Fruit fly (Drosophila melanogaster) whole organism, embryonic: ENCODE data around the gene Npc2a.
A peak's percentile ranks its signal among the peaks of the same experiment; 100 is the strongest.

Experiments
- Abd-B ChIP-seq: fragments of 200-800 bp; sonication (Bioruptor generic); optimal IDR thresholded peaks from 2 replicates; lab custom pipeline; 2018; ENCODE audit warnings: missing biosample characterization, mild to moderate bottlenecking, missing genetic modification characterization, moderate library complexity
- Blimp-1 ChIP-seq: fragments of 200-800 bp; sonication (Bioruptor generic); optimal IDR thresholded peaks from 3 replicates; lab custom pipeline; 2018; ENCODE audit warnings: missing biosample characterization, missing genetic modification characterization, mild to moderate bottlenecking, moderate library complexity, missing genetic modification reagents
- BtbVII ChIP-seq: fragments of 200-800 bp; sonication (Bioruptor generic); optimal IDR thresholded peaks from 3 replicates; lab custom pipeline; 2017; ENCODE audit warnings: missing biosample characterization, mild to moderate bottlenecking, missing genetic modification characterization
- CG10979 ChIP-seq: fragments of 200-800 bp; sonication (Bioruptor generic); optimal IDR thresholded peaks from 2 replicates; lab custom pipeline; 2018; ENCODE audit warnings: missing biosample characterization, mild to moderate bottlenecking, missing genetic modification characterization, moderate library complexity
- CG11398 ChIP-seq: fragments of 200-800 bp; sonication (Bioruptor generic); optimal IDR thresholded peaks from 2 replicates; lab custom pipeline; 2016; ENCODE audit warnings: missing biosample characterization, missing genetic modification characterization
- CG11504 ChIP-seq: fragments of 200-800 bp; sonication (Bioruptor generic); optimal IDR thresholded peaks from 3 replicates; lab custom pipeline; 2019; ENCODE audit warnings: missing biosample characterization, mild to moderate bottlenecking, missing genetic modification characterization, moderate library complexity
- CG15073 ChIP-seq: fragments of 200-800 bp; sonication (Bioruptor generic); optimal IDR thresholded peaks from 2 replicates; lab custom pipeline; 2016; ENCODE audit warnings: missing biosample characterization, missing genetic modification characterization
- CG15269 ChIP-seq: fragments of 200-800 bp; sonication (Bioruptor generic); optimal IDR thresholded peaks from 2 replicates; lab custom pipeline; 2018; ENCODE audit warnings: missing biosample characterization, mild to moderate bottlenecking, missing genetic modification characterization, moderate library complexity
- CG15696 ChIP-seq: fragments of 200-800 bp; sonication (Bioruptor generic); optimal IDR thresholded peaks from 2 replicates; lab custom pipeline; 2019; ENCODE audit warnings: missing biosample characterization, mild to moderate bottlenecking, missing genetic modification characterization, moderate library complexity
- CG17361 ChIP-seq: fragments of 200-800 bp; sonication (Bioruptor generic); IDR thresholded peaks from 3 replicates; pipeline ENCODE4 v1.3.6; 2022; ENCODE audit warnings: missing biosample characterization, missing genetic modification characterization
- CG32772 ChIP-seq: fragments of 200-800 bp; sonication (Bioruptor generic); IDR thresholded peaks from 2 replicates; pipeline ENCODE4 v1.3.6; 2022; ENCODE audit warnings: missing biosample characterization, missing genetic modification characterization
- CG4328 ChIP-seq: fragments of 200-800 bp; sonication (Bioruptor generic); optimal IDR thresholded peaks from 3 replicates; lab custom pipeline; 2017; ENCODE audit warnings: missing biosample characterization, missing genetic modification reagents, missing genetic modification characterization
- CG4617 ChIP-seq: fragments of 200-800 bp; sonication (Bioruptor generic); optimal IDR thresholded peaks from 3 replicates; lab custom pipeline; 2016; ENCODE audit warnings: missing biosample characterization, missing genetic modification characterization, borderline replicate concordance
- CG4730 ChIP-seq: fragments of 200-800 bp; sonication (Bioruptor generic); IDR thresholded peaks from 2 replicates; pipeline ENCODE4 v1.3.6; 2022; ENCODE audit warnings: missing biosample characterization, missing genetic modification characterization
- CG6272 ChIP-seq: fragments of 200-800 bp; sonication (Bioruptor generic); IDR thresholded peaks from 2 replicates; pipeline ENCODE4 v1.3.6; 2022; ENCODE audit warnings: missing biosample characterization, missing genetic modification characterization
- CG7786 ChIP-seq: fragments of 200-800 bp; sonication (Bioruptor generic); optimal IDR thresholded peaks from 2 replicates; lab custom pipeline; 2016; ENCODE audit warnings: missing biosample characterization, missing genetic modification characterization
- CG8944 ChIP-seq: fragments of 200-800 bp; sonication (Bioruptor generic); optimal IDR thresholded peaks from 3 replicates; lab custom pipeline; 2016; ENCODE audit warnings: missing biosample characterization, missing genetic modification characterization
- Chrac-16 ChIP-seq: fragments of 200-800 bp; sonication (Bioruptor generic); optimal IDR thresholded peaks from 3 replicates; lab custom pipeline; 2016; ENCODE audit warnings: missing biosample characterization, missing genetic modification characterization
- Dbx ChIP-seq: fragments of 200-800 bp; sonication (Bioruptor generic); IDR thresholded peaks from 3 replicates; pipeline ENCODE4 v1.3.6; 2022; ENCODE audit warnings: missing biosample characterization, missing genetic modification characterization
- Deaf1 ChIP-seq: fragments of 200-800 bp; optimal IDR thresholded peaks from 3 replicates; lab custom pipeline; 2019; ENCODE audit warnings: missing biosample characterization, mild to moderate bottlenecking, missing genetic modification characterization, moderate library complexity
- Dp ChIP-seq: fragments of 200-800 bp; sonication (Bioruptor generic); optimal IDR thresholded peaks from 2 replicates; lab custom pipeline; 2018; ENCODE audit warnings: missing biosample characterization, mild to moderate bottlenecking, missing genetic modification characterization, moderate library complexity
- Dref ChIP-seq: fragments of 200-800 bp; sonication (Bioruptor generic); IDR thresholded peaks from 2 replicates; pipeline ENCODE4 v1.3.6; 2022; ENCODE audit warnings: missing biosample characterization, missing genetic modification characterization
- Gsc ChIP-seq: fragments of 200-800 bp; sonication (Bioruptor generic); IDR thresholded peaks from 2 replicates; pipeline ENCODE4 v1.3.6; 2022; ENCODE audit warnings: missing biosample characterization, missing genetic modification characterization
- HLH4C ChIP-seq: fragments of 200-800 bp; sonication (Bioruptor generic); IDR thresholded peaks from 3 replicates; pipeline ENCODE4 v1.3.6; 2022; ENCODE audit warnings: missing biosample characterization, missing genetic modification characterization; ENCODE audit not compliant: partially characterized antibody
- Hey ChIP-seq: fragments of 200-800 bp; sonication (Bioruptor generic); optimal IDR thresholded peaks from 3 replicates; lab custom pipeline; 2018; ENCODE audit warnings: missing biosample characterization, mild to moderate bottlenecking, missing genetic modification characterization
- Hmx ChIP-seq: fragments of 200-800 bp; sonication (Bioruptor generic); optimal IDR thresholded peaks from 2 replicates; lab custom pipeline; 2016; ENCODE audit warnings: missing biosample characterization, missing genetic modification characterization
- Hsf ChIP-seq: fragments of 200-800 bp; sonication (Bioruptor generic); optimal IDR thresholded peaks from 3 replicates; lab custom pipeline; 2016; ENCODE audit warnings: missing biosample characterization, missing genetic modification characterization
- Mad ChIP-seq: fragments of 200-800 bp; sonication (Bioruptor generic); optimal IDR thresholded peaks from 2 replicates; lab custom pipeline; 2016; ENCODE audit warnings: missing biosample characterization, missing genetic modification characterization
- NC2β ChIP-seq: fragments of 200-800 bp; sonication (Bioruptor generic); optimal IDR thresholded peaks from 2 replicates; lab custom pipeline; 2016; ENCODE audit warnings: missing biosample characterization, missing genetic modification characterization
- Oaz ChIP-seq: fragments of 200-800 bp; sonication (Bioruptor generic); IDR thresholded peaks from 2 replicates; pipeline ENCODE4 v1.3.6; 2022; ENCODE audit warnings: missing biosample characterization, missing genetic modification characterization
- Poxn ChIP-seq: fragments of 200-800 bp; sonication (Bioruptor generic); IDR thresholded peaks from 2 replicates; pipeline ENCODE4 v1.3.6; 2022; ENCODE audit warnings: missing biosample characterization, missing genetic modification characterization
- Sin3A ChIP-seq: fragments of >200 bp; optimal IDR thresholded peaks from 2 replicates; lab custom pipeline; 2018
- Ssrp ChIP-seq: fragments of 200-800 bp; sonication (Bioruptor generic); optimal IDR thresholded peaks from 2 replicates; lab custom pipeline; 2018; ENCODE audit warnings: missing biosample characterization, mild to moderate bottlenecking, missing genetic modification characterization, moderate library complexity
- Usf ChIP-seq: fragments of 200-800 bp; sonication (Bioruptor generic); optimal IDR thresholded peaks from 2 replicates; lab custom pipeline; 2017; ENCODE audit warnings: missing genotype, missing biosample characterization, missing genetic modification characterization
- Vsx1 ChIP-seq: fragments of 200-800 bp; sonication (Bioruptor generic); optimal IDR thresholded peaks from 2 replicates; lab custom pipeline; 2017; ENCODE audit warnings: missing biosample characterization, mild to moderate bottlenecking, missing genetic modification characterization, missing genetic modification reagents
- Xbp1 ChIP-seq: fragments of 200-800 bp; sonication (Bioruptor generic); optimal IDR thresholded peaks from 3 replicates; lab custom pipeline; 2016; ENCODE audit warnings: missing biosample characterization, mild to moderate bottlenecking, missing genetic modification characterization
- ara ChIP-seq: fragments of 200-800 bp; sonication (Bioruptor generic); IDR thresholded peaks from 2 replicates; pipeline ENCODE4 v1.3.6; 2022; ENCODE audit warnings: missing biosample characterization, missing genetic modification characterization
- chif ChIP-seq, 2 experiments: fragments of 200-800 bp; sonication (Bioruptor generic); optimal IDR thresholded peaks; 3 replicates each; lab custom pipeline; 2016; ENCODE audit warnings: missing biosample characterization in 2 of 2, missing genetic modification characterization in 2 of 2
- corto ChIP-seq: fragments of 200-800 bp; sonication (Bioruptor generic); optimal IDR thresholded peaks from 2 replicates; lab custom pipeline; 2016; ENCODE audit warnings: missing biosample characterization, mild to moderate bottlenecking, missing genetic modification characterization, moderate library complexity
- emc ChIP-seq: fragments of 200-800 bp; sonication (Bioruptor generic); optimal IDR thresholded peaks from 2 replicates; lab custom pipeline; 2016; ENCODE audit warnings: missing biosample characterization, missing genetic modification characterization
- gcm ChIP-seq: fragments of 200-800 bp; sonication (Bioruptor generic); optimal IDR thresholded peaks from 2 replicates; lab custom pipeline; 2019; ENCODE audit warnings: missing biosample characterization, mild to moderate bottlenecking, missing genetic modification characterization, moderate library complexity
- grau ChIP-seq: fragments of 200-800 bp; optimal IDR thresholded peaks from 3 replicates; lab custom pipeline; 2019; ENCODE audit warnings: missing biosample characterization, mild to moderate bottlenecking, missing genetic modification characterization, moderate library complexity
- lov ChIP-seq, 2 experiments: fragments of 200-800 bp in 1 of 2; fragments of >200 bp in 1 of 2; sonication (Bioruptor generic) in 1 of 2; IDR thresholded peaks in 1 of 2; optimal IDR thresholded peaks in 1 of 2; 2 replicates in 1 of 2; 3 replicates in 1 of 2; pipeline versions ENCODE4 v1.3.6 to Lab custom; 2017 to 2022; ENCODE audit warnings: missing biosample characterization in 1 of 2, missing genetic modification characterization in 1 of 2
- nom ChIP-seq: fragments of 200-800 bp; sonication (Bioruptor generic); optimal IDR thresholded peaks from 2 replicates; lab custom pipeline; 2017; ENCODE audit warnings: missing biosample characterization, missing genetic modification characterization, mild to moderate bottlenecking, moderate library complexity, missing genetic modification reagents
- pita ChIP-seq: fragments of 200-800 bp; sonication (Bioruptor generic); optimal IDR thresholded peaks from 2 replicates; lab custom pipeline; 2017; ENCODE audit warnings: missing biosample characterization, mild to moderate bottlenecking, missing genetic modification characterization
- sima ChIP-seq: fragments of 200-800 bp; sonication (Bioruptor generic); optimal IDR thresholded peaks from 2 replicates; lab custom pipeline; 2016; ENCODE audit warnings: missing biosample characterization, missing genetic modification characterization
- sna ChIP-seq: fragments of 200-800 bp; sonication (Bioruptor generic); IDR thresholded peaks from 2 replicates; pipeline ENCODE4 v1.3.6; 2022; ENCODE audit warnings: missing biosample characterization, missing genetic modification characterization; ENCODE audit not compliant: partially characterized antibody
- unpg ChIP-seq: fragments of 200-800 bp; sonication (Bioruptor generic); optimal IDR thresholded peaks from 3 replicates; lab custom pipeline; 2018; ENCODE audit warnings: missing biosample characterization, mild to moderate bottlenecking, missing genetic modification characterization, moderate library complexity
- z ChIP-seq: fragments of 200-800 bp; sonication (Bioruptor generic); IDR thresholded peaks from 3 replicates; pipeline ENCODE4 v1.3.6; 2022; ENCODE audit warnings: missing biosample characterization, missing genetic modification characterization
- zfh2 ChIP-seq: fragments of 200-800 bp; sonication (Bioruptor generic); optimal IDR thresholded peaks from 2 replicates; lab custom pipeline; 2016; ENCODE audit warnings: missing biosample characterization, missing genetic modification characterization

Gene Npc2a

dm6 chr2L:1972450-1973119 is 15.5 kb upstream of the Npc2a start (continued):
- TF ChIP-seq corto (GFP tag; lab: Kevin White, UChicago), result no peak
- TF ChIP-seq CG7786 (GFP tag; lab: Kevin White, UChicago), result no peak
- no peak for TF ChIP-seq Dbx (GFP tag; lab: Robert Waterston, UW)
- no peak for TF ChIP-seq grau (tag; lab: Kevin White, UChicago)
- no peak for TF ChIP-seq Usf
- no peak for TF ChIP-seq Ssrp (tag; lab: Kevin White, UChicago)
- TF ChIP-seq CG15696, result peak; percentile 22
- TF ChIP-seq HLH4C, result no peak
- no peak for TF ChIP-seq Oaz (GFP tag; lab: Robert Waterston, UW)
- no peak for TF ChIP-seq CG11504 (tag; lab: Kevin White, UChicago)
- TF ChIP-seq ara (GFP tag; lab: Robert Waterston, UW), result no peak
- no peak for TF ChIP-seq CG6272 (GFP tag; lab: Robert Waterston, UW)
- no peak for TF ChIP-seq Hsf (GFP tag; lab: Kevin White, UChicago)
- TF ChIP-seq CG4328, result no peak
- TF ChIP-seq Hmx (GFP tag; lab: Kevin White, UChicago), result no peak
- TF ChIP-seq Poxn (GFP tag; lab: Robert Waterston, UW), result no peak
- TF ChIP-seq CG32772 (GFP tag; lab: Robert Waterston, UW), result no peak
- TF ChIP-seq z, result peak; percentile 82
- no peak for TF ChIP-seq emc
- no peak for TF ChIP-seq CG17361 (GFP tag; lab: Robert Waterston, UW)
- TF ChIP-seq pita (GFP tag; lab: Kevin White, UChicago), result no peak
- no peak for TF ChIP-seq Gsc (GFP tag; lab: Robert Waterston, UW)
- no peak for TF ChIP-seq sima (GFP tag; lab: Kevin White, UChicago)
- TF ChIP-seq Abd-B (GFP tag; lab: Kevin White, UChicago), result no peak
- no peak for TF ChIP-seq CG4730 (GFP tag; lab: Robert Waterston, UW)
- no peak for TF ChIP-seq BtbVII
- no peak for TF ChIP-seq gcm (GFP tag; lab: Kevin White, UChicago)
- TF ChIP-seq NC2β, result no peak
- TF ChIP-seq chif (GFP tag; optimal IDR thresholded peaks at IDR 0.05; lab: Kevin White, UChicago), result no peak
- no peak for TF ChIP-seq CG4617 (GFP tag; lab: Kevin White, UChicago)
- no peak for TF ChIP-seq CG8944 (GFP tag; lab: Kevin White, UChicago)
- TF ChIP-seq Mad (GFP tag; lab: Kevin White, UChicago), result no peak
- no peak for TF ChIP-seq Sin3A (lab: Kevin White, UChicago)
- no peak for TF ChIP-seq Dp (GFP tag; lab: Kevin White, UChicago)
- no peak for TF ChIP-seq unpg (GFP tag; lab: Kevin White, UChicago)
- TF ChIP-seq CG15269, result no peak
- TF ChIP-seq CG11398 (GFP tag; lab: Kevin White, UChicago), result no peak
- TF ChIP-seq Deaf1, result peak; percentile 59
- no peak for TF ChIP-seq Xbp1 (GFP tag; lab: Kevin White, UChicago)
- TF ChIP-seq zfh2 (GFP tag; lab: Kevin White, UChicago), result no peak
- TF ChIP-seq CG15073 (GFP tag; lab: Kevin White, UChicago), result no peak
- TF ChIP-seq sna, result peak; percentile 35; the same call in 1 of the 2 replicates
- peak; percentile 60 for TF ChIP-seq Blimp-1 (GFP tag; lab: Kevin White, UChicago)
- no peak for TF ChIP-seq Dref (GFP tag; lab: Robert Waterston, UW)
- no peak for TF ChIP-seq Chrac-16 (GFP tag; lab: Kevin White, UChicago)
- no peak for TF ChIP-seq lov (optimal IDR thresholded peaks at IDR 0.05; lab: Kevin White, UChicago)
- TF ChIP-seq lov (GFP tag; IDR thresholded peaks at IDR 0.05; lab: Robert Waterston, UW), result peak; percentile 34; the same call in 1 of the 3 replicates
- no peak for TF ChIP-seq nom
- TF ChIP-seq CG10979 (tag; lab: Kevin White, UChicago), result no peak
- TF ChIP-seq Hey, result no peak
- peak; percentile 99 for TF ChIP-seq Vsx1
